Fruit fly (Drosophila melanogaster): ENCODE data around the gene mgl.

DNA sequence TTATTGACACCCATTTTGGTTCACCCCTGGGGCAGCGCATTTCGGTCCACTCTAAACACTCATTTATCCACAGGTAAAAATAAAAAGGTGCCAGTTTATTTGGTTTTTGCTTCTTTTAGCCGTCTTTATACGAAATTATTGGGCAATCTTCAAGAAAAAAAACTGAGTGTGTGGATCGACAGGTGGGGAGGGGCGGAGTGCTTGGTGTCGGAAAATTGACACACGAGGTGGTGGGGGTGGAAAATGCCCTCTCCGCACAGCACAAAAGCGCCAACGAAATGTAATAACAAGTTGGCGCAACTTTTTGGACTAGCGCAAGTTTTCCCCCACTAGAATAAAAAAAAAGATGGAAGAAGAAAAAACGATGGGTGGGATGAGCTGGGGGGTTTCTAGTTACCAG lies 154.4 kb downstream of the mgl start:
- no peak for TF ChIP-seq Bteb2 (GFP tag; optimal IDR thresholded peaks at IDR 0.05)
- no peak for TF ChIP-seq CG14860 (GFP tag; IDR thresholded peaks at IDR 0.05; ENCODE audit: partially characterized antibody)
- no peak for TF ChIP-seq h (optimal IDR thresholded peaks at IDR 0.05)
- TF ChIP-seq Dip2 (GFP tag; IDR thresholded peaks at IDR 0.05): no peak
- TF ChIP-seq Dad (GFP tag; optimal IDR thresholded peaks at IDR 0.05): no peak
- no peak for TF ChIP-seq CG4328 (GFP tag; optimal IDR thresholded peaks at IDR 0.05)
- no peak for TF ChIP-seq CG6813 (GFP tag; optimal IDR thresholded peaks at IDR 0.05)
- no peak for TF ChIP-seq Xrp1 (GFP tag; IDR thresholded peaks at IDR 0.05)
- TF ChIP-seq Rfx (GFP tag; IDR thresholded peaks at IDR 0.05): no peak

Data from whole organism, embryonic.